Fruit fly (Drosophila melanogaster): Measurements from ENCODE around the gene SelR.

SelR gene

dm6 chr3R:10881824-10882559 is 13.6 kb upstream of the SelR start, which contains the start of gene Tpc1 (continued):
- TF ChIP-seq hth (optimal IDR thresholded peaks at IDR 0.05) (no peak), Dip3 (GFP tag; optimal IDR thresholded peaks at IDR 0.05) (peak; percentile 40), disco-r (GFP tag; optimal IDR thresholded peaks at IDR 0.05) (peak; percentile 61), pzg (GFP tag; optimal IDR thresholded peaks at IDR 0.05) (peak; percentile 69), psq (GFP tag; optimal IDR thresholded peaks at IDR 0.05) (no peak), ham (GFP tag; IDR thresholded peaks at IDR 0.05) (no peak), CG31441 (GFP tag; IDR thresholded peaks at IDR 0.05) (peak; percentile 23; the same call in 1 of the 2 replicates), Hr3 (GFP tag; optimal IDR thresholded peaks at IDR 0.05) (peak; percentile 23), Med (GFP tag) (peak; percentile 82), CG10267 (tag; optimal IDR thresholded peaks at IDR 0.05) (peak; percentile 55), oc (tag; optimal IDR thresholded peaks at IDR 0.05) (peak; percentile 1), Dad (GFP tag; optimal IDR thresholded peaks at IDR 0.05) (peak; percentile 29), CG10431 (GFP tag; optimal IDR thresholded peaks at IDR 0.05) (no peak), NC2β (GFP tag; optimal IDR thresholded peaks at IDR 0.05) (no peak), Oaz (GFP tag; IDR thresholded peaks at IDR 0.05) (no peak), unpg (GFP tag; optimal IDR thresholded peaks at IDR 0.05) (peak; percentile 19), NfI (GFP tag; optimal IDR thresholded peaks at IDR 0.05) (peak; percentile 28), CG5180 (GFP tag; optimal IDR thresholded peaks at IDR 0.05) (peak; percentile 94), Trl (optimal IDR thresholded peaks at IDR 0.05) (no peak), Trl (GFP tag; optimal IDR thresholded peaks at IDR 0.05) (peak; percentile 38), dm (GFP tag; optimal IDR thresholded peaks at IDR 0.05) (peak; percentile 10), gro (GFP tag; optimal IDR thresholded peaks at IDR 0.05) (peak; percentile 63), CG9437 (GFP tag; optimal IDR thresholded peaks at IDR 0.05) (peak; percentile 70), CG30403 (GFP tag; optimal IDR thresholded peaks at IDR 0.05) (peak; percentile 57), B-H2 (GFP tag; optimal IDR thresholded peaks at IDR 0.05) (peak; percentile 39), Fer1 (GFP tag; optimal IDR thresholded peaks at IDR 0.05) (no peak), gt (GFP tag; IDR thresholded peaks at IDR 0.05) (no peak), H2.0 (GFP tag; IDR thresholded peaks at IDR 0.05) (0 out of 2 replicates have a peak, but pooled peaks have one; percentile 10), Six4 (GFP tag; optimal IDR thresholded peaks at IDR 0.05) (no peak), CG8388 (GFP tag; optimal IDR thresholded peaks at IDR 0.05) (no peak), trem (tag; optimal IDR thresholded peaks at IDR 0.05) (peak; percentile 67), CG10321 (GFP tag; IDR thresholded peaks at IDR 0.05) (no peak), BtbVII (GFP tag; optimal IDR thresholded peaks at IDR 0.05) (no peak), CG11398 (GFP tag; optimal IDR thresholded peaks at IDR 0.05) (no peak), Ravus (GFP tag; IDR thresholded peaks at IDR 0.05) (no peak), Sry-β (GFP tag; optimal IDR thresholded peaks at IDR 0.05) (peak; percentile 99), CG6683 (GFP tag; optimal IDR thresholded peaks at IDR 0.05) (no peak), Dfd (GFP tag; optimal IDR thresholded peaks at IDR 0.05) (no peak), Bdp1 (GFP tag; optimal IDR thresholded peaks at IDR 0.05) (peak; percentile 37), cad (GFP tag; optimal IDR thresholded peaks at IDR 0.05) (no peak), Neu2 (GFP tag; optimal IDR thresholded peaks at IDR 0.05; ENCODE audit: borderline replicate concordance) (no peak), amos (GFP tag; IDR thresholded peaks at IDR 0.05; ENCODE audit: partially characterized antibody) (peak; percentile 82; the same call in 1 of the 2 replicates), CG9932 (GFP tag; IDR thresholded peaks at IDR 0.05) (peak; percentile 72), CG10543 (GFP tag; optimal IDR thresholded peaks at IDR 0.05) (peak; percentile 9), Hr78 (GFP tag; optimal IDR thresholded peaks at IDR 0.05) (peak in 1 of 2 experiments; percentile 28), CG3163 (GFP tag; optimal IDR thresholded peaks at IDR 0.05) (peak; percentile 7), GATAe (GFP tag; conservative IDR thresholded peaks at IDR 0.05) (no peak), TFAM (GFP tag; optimal IDR thresholded peaks at IDR 0.05) (no peak), ap (GFP tag; IDR thresholded peaks at IDR 0.05) (no peak), scrt (GFP tag; optimal IDR thresholded peaks at IDR 0.05) (peak; percentile 47)

Data from whole organism, embryonic.